Worm (Caenorhabditis elegans) whole organism, dauer: ENCODE results near the gene C01G6.9.

Source experiments
- unc-62 ChIP-seq: sonication (generic microtip); optimal IDR thresholded peaks from 2 replicates; lab custom pipeline; 2017; ENCODE audit warnings: missing biosample characterization, missing genetic modification reagents, missing genetic modification characterization

C01G6.9 gene

ce11 chrII:9314733-9315132 is 19.1 kb upstream of the C01G6.9 start:
- TF ChIP-seq unc-62: no peak

DNA sequence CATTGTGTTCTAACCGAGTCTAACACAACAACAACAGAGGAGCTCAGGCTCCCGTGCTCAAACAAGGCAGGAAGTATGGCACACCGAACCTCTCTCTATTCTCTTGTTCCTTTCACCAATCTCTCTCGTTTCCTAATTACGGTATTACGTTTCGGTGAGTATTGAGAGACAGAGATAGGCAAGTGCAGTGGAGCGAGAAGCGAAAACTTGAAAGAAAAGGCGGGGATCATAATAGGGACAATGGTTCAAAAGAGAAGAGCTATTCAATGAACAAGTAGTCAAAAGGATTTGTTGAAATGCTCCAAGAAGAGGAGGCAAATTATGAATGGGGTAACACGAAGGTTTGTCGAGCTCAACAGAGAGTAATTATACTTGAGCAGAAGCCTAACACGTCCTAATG is 17.7 kb upstream of the C01G6.9 start:
- no peak for TF ChIP-seq unc-62

DNA sequence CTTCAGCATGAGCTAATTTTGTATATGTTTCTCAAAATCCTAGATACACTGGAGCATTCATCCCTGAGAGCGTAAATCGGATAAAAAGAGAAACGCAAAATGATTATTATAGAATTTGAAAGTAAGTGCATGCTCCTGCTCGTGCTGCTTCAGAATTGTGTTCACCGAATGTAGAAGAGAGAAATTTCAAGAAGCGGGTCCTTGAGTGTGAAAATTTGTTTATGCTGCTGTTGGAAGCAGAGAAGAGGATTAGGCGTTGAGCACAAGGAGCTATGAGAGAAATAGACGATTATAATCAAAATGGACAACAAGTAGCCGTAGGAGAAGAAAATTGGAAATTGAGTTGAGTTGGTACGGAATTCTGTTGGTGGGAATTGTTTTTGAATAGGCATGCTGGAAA is 16.1 kb upstream of the C01G6.9 start:
- TF ChIP-seq unc-62: no peak

DNA sequence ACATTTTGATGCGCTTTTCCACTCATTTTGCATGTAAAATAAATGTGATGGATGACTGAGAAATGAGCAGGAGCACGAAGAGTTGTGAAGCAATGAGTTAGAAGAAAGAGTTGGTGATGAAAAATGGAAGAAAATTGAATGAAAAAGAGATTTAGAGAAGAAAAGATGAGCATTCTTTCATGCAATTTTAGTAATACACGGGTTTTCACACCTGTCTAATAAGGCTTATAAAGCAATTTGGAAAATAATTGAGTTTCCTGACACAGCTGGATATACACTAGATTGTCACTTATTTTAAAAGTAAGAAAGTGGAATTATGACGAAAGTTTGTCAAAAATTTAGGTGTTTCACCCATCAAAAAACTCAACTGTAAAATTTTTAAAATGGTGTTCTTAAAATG is 15.2 kb upstream of the C01G6.9 start:
- TF ChIP-seq unc-62: no peak

DNA sequence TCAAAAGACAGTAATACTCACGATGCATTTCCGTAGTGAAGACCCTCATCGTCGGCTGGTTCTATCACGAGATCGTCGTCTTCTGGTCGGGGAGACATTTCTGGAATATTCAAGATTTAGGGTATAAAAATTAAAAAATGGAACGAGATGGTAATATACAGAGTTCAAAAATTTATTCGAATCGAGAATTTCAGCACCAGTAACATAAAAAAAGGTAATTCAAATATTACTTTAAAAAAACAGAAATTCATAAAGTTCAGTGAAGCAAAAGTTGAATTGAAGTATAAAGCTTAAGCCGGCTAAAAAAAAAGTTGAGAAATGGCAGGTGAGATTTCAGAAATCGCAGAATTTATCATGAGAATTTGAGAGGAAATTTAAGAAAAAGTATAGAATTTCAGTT is 14.6 kb upstream of the C01G6.9 start, which contains the start of gene cam-1:
cam-1 (minus strand) TSS at position 101 of the 400 bp plus-strand sequence.
- no peak for TF ChIP-seq unc-62

DNA sequence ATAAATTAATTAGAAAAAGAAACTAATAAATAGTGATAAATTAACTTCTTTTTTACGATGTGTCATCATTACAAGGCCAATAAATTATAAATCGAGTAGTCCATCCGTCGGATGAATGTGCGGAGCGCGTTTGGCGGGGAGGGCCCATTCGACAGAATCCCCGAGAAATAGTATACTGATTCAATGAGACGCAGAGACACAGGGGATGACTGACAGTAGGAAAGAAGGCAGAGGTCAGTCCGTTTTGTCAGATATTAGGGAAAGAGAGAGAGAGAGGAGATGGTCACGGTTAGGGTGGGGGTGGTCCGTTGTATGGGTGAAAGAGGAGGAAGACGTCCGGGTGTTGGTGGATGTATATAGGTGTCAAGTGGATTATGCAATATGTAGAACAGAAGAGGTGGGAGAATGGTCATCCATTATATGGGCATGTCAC is 13.0 kb upstream of the C01G6.9 start:
- TF ChIP-seq unc-62: no peak

DNA sequence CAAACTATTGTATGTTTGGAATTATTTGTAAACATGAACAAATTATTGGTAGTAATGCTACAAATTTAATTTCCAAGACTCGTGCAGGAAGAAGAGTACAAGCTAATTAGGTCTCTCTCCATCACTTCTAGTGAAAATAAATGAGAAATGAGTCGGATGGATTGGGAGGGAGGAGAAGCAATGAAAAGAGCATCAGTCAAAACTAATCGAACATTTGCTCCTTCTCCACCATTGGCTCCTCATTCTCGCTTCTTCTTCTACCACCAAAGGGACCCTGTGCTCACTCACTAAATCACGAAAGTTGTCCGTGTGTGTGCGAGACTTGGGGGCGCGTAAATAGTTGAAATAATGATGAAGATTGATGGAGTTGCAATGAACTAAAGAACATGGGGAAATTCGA is 11.2 kb upstream of the C01G6.9 start:
- TF ChIP-seq unc-62: no peak

DNA sequence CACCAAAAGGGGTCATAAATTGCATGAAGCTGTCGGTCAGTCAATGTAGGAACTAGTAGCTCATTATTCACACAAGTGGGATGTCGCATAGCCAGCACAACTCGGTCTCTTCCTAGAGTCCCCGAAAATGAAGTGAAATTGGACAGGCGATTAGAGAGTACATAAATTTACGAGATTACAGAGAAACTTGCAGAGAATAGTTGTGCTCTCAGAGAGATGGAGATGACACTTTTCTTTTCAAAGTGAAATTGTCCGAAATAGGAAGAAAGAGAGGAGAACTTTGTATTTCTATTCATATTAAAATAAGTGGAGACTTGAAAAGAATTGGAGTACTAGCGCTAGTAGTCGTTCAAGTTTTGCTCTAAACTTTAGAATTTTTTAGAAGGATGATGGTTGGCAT is 10.0 kb upstream of the C01G6.9 start:
- no peak for TF ChIP-seq unc-62

DNA sequence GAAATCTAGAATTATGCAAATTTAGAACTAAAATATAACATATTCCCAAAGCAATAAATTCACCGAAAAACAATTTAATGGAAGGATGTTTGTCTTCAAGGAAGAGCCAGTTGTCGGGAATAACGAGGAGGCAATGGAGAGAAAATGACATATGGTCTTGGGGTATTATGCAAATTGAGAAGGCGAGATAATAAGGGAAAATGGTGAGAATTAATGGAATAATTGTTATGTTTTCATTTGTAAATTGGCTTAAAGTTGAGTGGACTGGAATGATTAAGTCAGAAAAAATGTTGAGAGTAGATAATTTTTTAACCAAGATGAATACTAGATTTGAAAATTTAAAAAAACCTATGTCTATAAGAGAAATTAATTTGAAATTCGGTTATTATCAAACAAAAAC is 9.2 kb upstream of the C01G6.9 start:
- no peak for TF ChIP-seq unc-62

DNA sequence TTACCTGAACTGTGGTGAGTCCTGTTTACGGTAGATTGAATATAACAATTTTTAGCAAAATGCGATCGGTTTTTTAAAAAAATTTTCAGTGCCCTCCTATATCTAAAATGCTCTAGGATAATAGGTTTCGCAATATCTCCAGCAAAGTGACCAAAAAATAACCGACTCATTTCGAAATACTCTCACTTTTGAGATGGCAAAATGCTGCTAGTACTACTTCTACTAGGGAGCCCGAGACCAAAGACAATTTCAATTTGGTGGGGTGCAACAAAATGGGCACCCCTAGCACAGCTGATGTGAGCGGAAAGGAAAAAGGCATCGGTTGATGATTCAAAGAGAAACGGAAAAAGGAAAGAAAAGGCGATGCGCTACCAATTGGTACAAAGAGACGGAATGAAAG is 7.9 kb upstream of the C01G6.9 start:
- TF ChIP-seq unc-62: no peak

- TF ChIP-seq unc-62: no peak
Observed at ce11 chrII:9301065-9301464, 5.4 kb upstream of the C01G6.9 start.

DNA sequence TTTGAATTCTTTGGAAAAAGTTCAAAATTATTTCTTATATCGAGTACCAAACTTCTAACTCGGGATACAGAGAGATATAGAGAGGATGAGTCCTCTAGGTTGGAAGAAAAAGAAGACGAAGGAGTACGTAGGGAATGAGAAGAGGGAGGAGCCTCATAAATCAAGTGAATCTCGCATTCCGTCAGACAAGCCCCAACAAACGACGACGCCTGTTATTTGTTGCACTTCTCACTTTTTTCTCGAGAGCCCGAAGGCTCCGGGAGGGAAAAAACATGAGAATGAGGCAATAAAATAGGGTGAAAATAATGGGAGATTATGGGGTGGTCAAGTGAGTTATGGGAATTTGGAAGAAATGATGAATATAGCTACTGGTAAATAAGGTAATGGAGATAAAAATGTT is 4.1 kb upstream of the C01G6.9 start:
- TF ChIP-seq unc-62: no peak

ce11 chrII:9291632-9292031 is 4.0 kb downstream of the C01G6.9 start, which contains the start of gene acs-7:
Gene acs-7 (plus strand): TSS chrII:9292017.
- TF ChIP-seq unc-62: no peak

- TF ChIP-seq unc-62: no peak
Observed at ce11 chrII:9289127-9289526, 6.5 kb downstream of the C01G6.9 start.

- no peak for TF ChIP-seq unc-62
Observed at ce11 chrII:9285171-9286025, 10.2 kb downstream of the C01G6.9 start, which contains the start of gene mtrr-1. Gene mtrr-1 (plus strand): TSS chrII:9285975.

DNA sequence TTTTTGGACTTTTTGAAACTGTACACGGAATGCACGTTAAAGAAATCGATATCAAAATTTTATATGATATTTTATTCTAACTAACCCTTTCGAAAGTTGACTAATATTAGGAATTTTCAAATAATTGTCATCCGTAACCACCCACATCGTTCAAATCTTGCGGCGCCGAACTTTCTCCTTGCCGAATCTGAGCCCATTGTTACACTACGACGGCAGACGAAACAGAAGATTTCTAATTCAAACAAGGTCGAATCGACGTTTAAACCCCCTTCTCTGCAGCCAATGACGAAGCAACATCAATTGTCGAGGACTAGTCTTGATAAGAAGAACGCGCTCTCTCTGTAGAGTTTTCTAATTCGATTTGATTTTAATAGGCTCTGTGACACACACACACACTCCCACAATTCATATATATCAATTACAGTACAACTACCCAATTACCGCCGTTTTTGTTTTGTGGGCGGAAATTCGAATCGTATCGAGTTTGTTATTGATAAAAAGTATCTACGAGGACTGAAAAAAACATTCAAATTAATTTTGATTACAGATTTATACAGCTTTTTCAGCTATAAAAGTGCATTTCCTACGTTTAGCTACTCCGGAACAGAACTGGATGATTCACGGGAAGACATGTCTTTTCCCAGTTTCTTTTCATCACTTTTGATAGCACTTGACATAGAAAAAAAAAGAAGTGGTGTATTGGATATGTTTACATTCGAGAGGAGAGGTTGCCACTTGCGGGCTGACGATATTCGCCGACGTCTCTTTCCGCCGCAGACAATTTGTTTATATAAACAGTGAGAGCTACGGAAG is 11.1 kb downstream of the C01G6.9 start:
- TF ChIP-seq unc-62: no peak

DNA sequence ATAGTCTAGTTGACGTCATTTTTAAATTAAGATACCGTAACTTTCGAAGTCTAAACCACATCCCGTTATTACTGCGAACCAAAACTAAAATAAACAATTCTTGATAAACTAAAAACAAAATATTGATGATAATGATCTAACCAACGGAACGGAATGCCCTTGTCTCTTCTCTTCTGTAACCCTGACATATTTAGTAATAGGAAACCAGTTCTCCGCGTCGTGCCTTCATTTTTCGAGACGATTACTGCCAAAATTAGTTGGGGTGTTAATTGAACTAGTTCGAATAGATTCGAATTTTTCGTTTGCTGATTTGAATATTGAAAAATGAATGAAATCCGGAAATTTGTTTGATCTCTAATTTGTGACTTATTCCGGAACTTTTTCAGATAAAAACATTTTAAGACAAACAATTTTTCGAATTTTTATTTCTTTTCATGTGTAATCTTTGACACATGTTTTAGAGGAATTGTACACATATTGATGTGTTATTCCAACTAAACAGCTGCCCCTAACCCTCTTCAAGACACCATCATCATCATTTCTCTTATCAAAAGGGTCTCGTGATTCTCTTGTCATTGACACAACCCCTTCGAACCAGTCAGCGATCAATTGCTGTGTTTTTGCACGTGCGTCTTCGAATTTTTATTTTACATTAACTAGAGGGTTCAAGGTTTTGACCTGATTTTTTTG is 11.8 kb downstream of the C01G6.9 start:
- no peak for TF ChIP-seq unc-62
